Fruit fly (Drosophila melanogaster): ENCODE measurements around the gene Prp31.

Gene Prp31

dm6 chr3L:15196189-15196588, 37.3 kb downstream of the Prp31 start:
- no peak for TF ChIP-seq tj (GFP tag; optimal IDR thresholded peaks at IDR 0.05)
- no peak for TF ChIP-seq cnc (optimal IDR thresholded peaks at IDR 0.05)
- no peak for TF ChIP-seq bab1 (GFP tag; optimal IDR thresholded peaks at IDR 0.05)
- no peak for TF ChIP-seq CG5204 (GFP tag; optimal IDR thresholded peaks at IDR 0.05)
- TF ChIP-seq ovo (GFP tag; optimal IDR thresholded peaks at IDR 0.05) = no peak
- TF ChIP-seq CG1620 (GFP tag; optimal IDR thresholded peaks at IDR 0.05) = no peak
- no peak for TF ChIP-seq Mnt (GFP tag; optimal IDR thresholded peaks at IDR 0.05)
- TF ChIP-seq cic (GFP tag; optimal IDR thresholded peaks at IDR 0.05) = no peak
- no peak for TF ChIP-seq kay (GFP tag; ENCODE audit: borderline replicate concordance)
- TF ChIP-seq CG7101 (tag; optimal IDR thresholded peaks at IDR 0.05) = no peak
- TF ChIP-seq CG7045 (GFP tag; optimal IDR thresholded peaks at IDR 0.05) = no peak

- TF ChIP-seq bab1 (GFP tag; optimal IDR thresholded peaks at IDR 0.05) (no peak), toe (GFP tag; optimal IDR thresholded peaks at IDR 0.05) (no peak), CG7045 (GFP tag; optimal IDR thresholded peaks at IDR 0.05) (no peak), CG33017 (tag; optimal IDR thresholded peaks at IDR 0.05) (no peak), CG5204 (GFP tag; optimal IDR thresholded peaks at IDR 0.05) (no peak), CG7101 (tag; optimal IDR thresholded peaks at IDR 0.05) (no peak), ovo (GFP tag; optimal IDR thresholded peaks at IDR 0.05) (no peak), cic (GFP tag; optimal IDR thresholded peaks at IDR 0.05) (no peak), tj (GFP tag; optimal IDR thresholded peaks at IDR 0.05) (no peak), Mnt (GFP tag; optimal IDR thresholded peaks at IDR 0.05) (no peak), pad (GFP tag; optimal IDR thresholded peaks at IDR 0.05) (no peak), Crg-1 (GFP tag; optimal IDR thresholded peaks at IDR 0.05) (no peak), CG12768 (GFP tag; optimal IDR thresholded peaks at IDR 0.05) (no peak), Hr96 (GFP tag; optimal IDR thresholded peaks at IDR 0.05) (no peak)
These were observed 37.9 kb downstream of the Prp31 start for dm6 chr3L:15196711-15197320.

- no peak for TF ChIP-seq CG14711 (tag; optimal IDR thresholded peaks at IDR 0.05)
- TF ChIP-seq Crg-1 (GFP tag; optimal IDR thresholded peaks at IDR 0.05) = no peak
- TF ChIP-seq CG1620 (GFP tag; optimal IDR thresholded peaks at IDR 0.05) = no peak
- no peak for TF ChIP-seq ovo (GFP tag; optimal IDR thresholded peaks at IDR 0.05)
- no peak for TF ChIP-seq CG11617 (GFP tag; optimal IDR thresholded peaks at IDR 0.05)
- no peak for TF ChIP-seq cnc (optimal IDR thresholded peaks at IDR 0.05)
- TF ChIP-seq Mnt (GFP tag; optimal IDR thresholded peaks at IDR 0.05) = no peak
- TF ChIP-seq Clk (GFP tag; optimal IDR thresholded peaks at IDR 0.05) = no peak
- TF ChIP-seq tj (GFP tag; optimal IDR thresholded peaks at IDR 0.05) = no peak
- no peak for TF ChIP-seq cic (GFP tag; optimal IDR thresholded peaks at IDR 0.05)
- TF ChIP-seq CG7045 (GFP tag; optimal IDR thresholded peaks at IDR 0.05) = no peak
- TF ChIP-seq CG12768 (GFP tag; optimal IDR thresholded peaks at IDR 0.05) = no peak
- TF ChIP-seq pad (GFP tag; optimal IDR thresholded peaks at IDR 0.05) = no peak
- TF ChIP-seq Hr96 (GFP tag; optimal IDR thresholded peaks at IDR 0.05) = no peak
These were observed 39.1 kb downstream of the Prp31 start for dm6 chr3L:15197978-15198377.

dm6 chr3L:15199216-15200090, 40.6 kb downstream of the Prp31 start:
- no peak for TF ChIP-seq tj (GFP tag; optimal IDR thresholded peaks at IDR 0.05)
- no peak for TF ChIP-seq Crg-1 (GFP tag; optimal IDR thresholded peaks at IDR 0.05)
- no peak for TF ChIP-seq Mnt (GFP tag; optimal IDR thresholded peaks at IDR 0.05)
- no peak for TF ChIP-seq cic (GFP tag; optimal IDR thresholded peaks at IDR 0.05)
- no peak for TF ChIP-seq bab1 (GFP tag; optimal IDR thresholded peaks at IDR 0.05)
- TF ChIP-seq CG1620 (GFP tag; optimal IDR thresholded peaks at IDR 0.05) = no peak
- no peak for TF ChIP-seq CG5204 (GFP tag; optimal IDR thresholded peaks at IDR 0.05)
- no peak for TF ChIP-seq kay (GFP tag; ENCODE audit: borderline replicate concordance)
- no peak for TF ChIP-seq CG33017 (tag; optimal IDR thresholded peaks at IDR 0.05)
- no peak for TF ChIP-seq Clk (GFP tag; optimal IDR thresholded peaks at IDR 0.05)

dm6 chr3L:15200280-15200987, 41.5 kb downstream of the Prp31 start:
- TF ChIP-seq ovo (GFP tag; optimal IDR thresholded peaks at IDR 0.05) (no peak), bab1 (GFP tag; optimal IDR thresholded peaks at IDR 0.05) (no peak), CG14711 (tag; optimal IDR thresholded peaks at IDR 0.05) (no peak), CG12768 (GFP tag; optimal IDR thresholded peaks at IDR 0.05) (no peak), Crg-1 (GFP tag; optimal IDR thresholded peaks at IDR 0.05) (no peak), CG11617 (GFP tag; optimal IDR thresholded peaks at IDR 0.05) (no peak), toe (GFP tag; optimal IDR thresholded peaks at IDR 0.05) (no peak), CG33017 (tag; optimal IDR thresholded peaks at IDR 0.05) (no peak), cnc (optimal IDR thresholded peaks at IDR 0.05) (no peak)

- TF ChIP-seq CG7045 (GFP tag; optimal IDR thresholded peaks at IDR 0.05) (no peak), cic (GFP tag; optimal IDR thresholded peaks at IDR 0.05) (no peak), CG11617 (GFP tag; optimal IDR thresholded peaks at IDR 0.05) (no peak), CG12768 (GFP tag; optimal IDR thresholded peaks at IDR 0.05) (no peak), CG33017 (tag; optimal IDR thresholded peaks at IDR 0.05) (no peak), cnc (optimal IDR thresholded peaks at IDR 0.05) (no peak), pad (GFP tag; optimal IDR thresholded peaks at IDR 0.05) (no peak), ovo (GFP tag; optimal IDR thresholded peaks at IDR 0.05) (no peak), Mnt (GFP tag; optimal IDR thresholded peaks at IDR 0.05) (no peak), Crg-1 (GFP tag; optimal IDR thresholded peaks at IDR 0.05) (no peak), CG7101 (tag; optimal IDR thresholded peaks at IDR 0.05) (no peak), tj (GFP tag; optimal IDR thresholded peaks at IDR 0.05) (no peak), CG5204 (GFP tag; optimal IDR thresholded peaks at IDR 0.05) (no peak), bab1 (GFP tag; optimal IDR thresholded peaks at IDR 0.05) (no peak), Hr96 (GFP tag; optimal IDR thresholded peaks at IDR 0.05) (no peak), toe (GFP tag; optimal IDR thresholded peaks at IDR 0.05) (no peak), CG14711 (tag; optimal IDR thresholded peaks at IDR 0.05) (no peak), CG1620 (GFP tag; optimal IDR thresholded peaks at IDR 0.05) (no peak), kay (GFP tag; ENCODE audit: borderline replicate concordance) (no peak)
These were observed 42.5 kb downstream of the Prp31 start for dm6 chr3L:15201351-15201750.
